Worm (Caenorhabditis elegans) whole organism, L2 larva: ENCODE results near the gene M28.10.

ENCODE experiments used
- C34F6.9 ChIP-seq: fragments of 150-350 bp; optimal IDR thresholded peaks from 2 replicates; lab custom pipeline; 2014; ENCODE audit warnings: missing biosample characterization, missing genetic modification characterization
- F13H6.1 ChIP-seq: sonication (generic microtip); optimal IDR thresholded peaks from 2 replicates; lab custom pipeline; 2016; ENCODE audit warnings: missing genetic modification characterization, missing compliant biosample characterization
- R02D3.7 ChIP-seq: fragments of 150-350 bp; optimal IDR thresholded peaks from 2 replicates; lab custom pipeline; 2014; ENCODE audit warnings: missing biosample characterization, missing genetic modification characterization
- Y55F3AM.14 ChIP-seq: fragments of 200-800 bp; sonication (Bioruptor generic); optimal IDR thresholded peaks from 2 replicates; lab custom pipeline; 2018; ENCODE audit warnings: mild to moderate bottlenecking, missing genetic modification characterization, missing compliant biosample characterization
- ZK546.5 ChIP-seq: sonication (generic microtip); optimal IDR thresholded peaks from 2 replicates; lab custom pipeline; 2017; ENCODE audit warnings: missing biosample characterization, missing genetic modification characterization
- alr-1 ChIP-seq: fragments of 150-350 bp; optimal IDR thresholded peaks from 2 replicates; lab custom pipeline; 2014; ENCODE audit warnings: missing biosample characterization, missing genetic modification characterization
- aly-2 ChIP-seq: fragments of 150-350 bp; optimal IDR thresholded peaks from 2 replicates; lab custom pipeline; 2014; ENCODE audit warnings: missing biosample characterization, missing genetic modification characterization
- ama-1 ChIP-seq: fragments of 150-350 bp; optimal IDR thresholded peaks from 2 replicates; lab custom pipeline; 2018; ENCODE audit warnings: inconsistent platforms
- blmp-1 ChIP-seq: sonication (generic microtip); optimal IDR thresholded peaks from 2 replicates; lab custom pipeline; 2017; ENCODE audit warnings: missing genetic modification characterization, mild to moderate bottlenecking, missing compliant biosample characterization, antibody characterized with exemption, moderate library complexity; ENCODE audit not compliant: insufficient read depth
- ceh-82 ChIP-seq: fragments of 150-350 bp; optimal IDR thresholded peaks from 2 replicates; lab custom pipeline; 2014; ENCODE audit warnings: missing biosample characterization, missing genetic modification characterization
- crh-2 ChIP-seq: sonication (generic microtip); optimal IDR thresholded peaks from 2 replicates; lab custom pipeline; 2017; ENCODE audit warnings: missing biosample characterization, missing genetic modification characterization
- dmd-4 ChIP-seq: sonication (generic microtip); optimal IDR thresholded peaks from 2 replicates; lab custom pipeline; 2017; ENCODE audit warnings: missing biosample characterization, missing genetic modification characterization
- elt-1 ChIP-seq: fragments of 150-350 bp; optimal IDR thresholded peaks from 2 replicates; lab custom pipeline; 2014; ENCODE audit warnings: missing biosample characterization, missing genetic modification characterization
- fos-1 ChIP-seq: fragments of 150-350 bp; optimal IDR thresholded peaks from 2 replicates; lab custom pipeline; 2014; ENCODE audit warnings: missing biosample characterization, missing genetic modification characterization
- lin-11 ChIP-seq: fragments of 150-350 bp; sonication (generic microtip); optimal IDR thresholded peaks from 2 replicates; lab custom pipeline; 2014; ENCODE audit warnings: missing biosample characterization, missing genetic modification characterization, inconsistent platforms, mixed read lengths
- lin-39 ChIP-seq: fragments of 150-350 bp; optimal IDR thresholded peaks from 2 replicates; lab custom pipeline; 2014; ENCODE audit warnings: missing biosample characterization, missing genetic modification reagents, missing genetic modification characterization
- lsy-2 ChIP-seq, 2 experiments: fragments of 150-350 bp in 1 of 2; sonication (generic microtip) in 1 of 2; optimal IDR thresholded peaks; 2 replicates each; lab custom pipeline; 2014 to 2017; ENCODE audit warnings: missing biosample characterization in 2 of 2, missing genetic modification characterization in 2 of 2
- mbf-1 ChIP-seq: sonication (generic microtip); optimal IDR thresholded peaks from 2 replicates; lab custom pipeline; 2017; ENCODE audit warnings: missing biosample characterization, missing genetic modification characterization
- mdl-1 ChIP-seq, 2 experiments: fragments of 150-350 bp in 1 of 2; sonication (generic microtip) in 1 of 2; optimal IDR thresholded peaks; 2 replicates each; lab custom pipeline; 2017; ENCODE audit warnings: missing biosample characterization in 2 of 2, missing genetic modification characterization in 2 of 2
- nhr-12 ChIP-seq: fragments of 150-350 bp; optimal IDR thresholded peaks from 2 replicates; lab custom pipeline; 2014; ENCODE audit warnings: missing biosample characterization, missing genetic modification characterization
- nhr-129 ChIP-seq: fragments of 150-350 bp; optimal IDR thresholded peaks from 2 replicates; lab custom pipeline; 2014; ENCODE audit warnings: missing biosample characterization, missing genetic modification characterization
- nhr-237 ChIP-seq: fragments of 150-350 bp; optimal IDR thresholded peaks from 2 replicates; lab custom pipeline; 2014; ENCODE audit warnings: missing biosample characterization, missing genetic modification characterization
- nhr-25 ChIP-seq: fragments of 150-350 bp; sonication (generic microtip); optimal IDR thresholded peaks from 3 replicates; lab custom pipeline; 2014; ENCODE audit warnings: missing biosample characterization, missing genetic modification characterization
- nhr-6 ChIP-seq: fragments of 150-350 bp; optimal IDR thresholded peaks from 2 replicates; lab custom pipeline; 2014; ENCODE audit warnings: missing biosample characterization, missing genetic modification characterization
- peb-1 ChIP-seq: fragments of 150-350 bp; optimal IDR thresholded peaks from 2 replicates; lab custom pipeline; 2014; ENCODE audit warnings: missing biosample characterization, missing genetic modification characterization
- skn-1 ChIP-seq: sonication (generic microtip); optimal IDR thresholded peaks from 2 replicates; lab custom pipeline; 2017; ENCODE audit warnings: missing biosample characterization, missing genetic modification characterization
- sma-3 ChIP-seq: sonication (generic microtip); optimal IDR thresholded peaks from 2 replicates; lab custom pipeline; 2016; ENCODE audit warnings: missing genetic modification reagents, missing genetic modification characterization, missing compliant biosample characterization
- sma-9 ChIP-seq, 2 experiments: fragments of 150-350 bp in 1 of 2; sonication (generic microtip) in 1 of 2; optimal IDR thresholded peaks; 2 replicates each; lab custom pipeline; 2014 to 2016; ENCODE audit warnings: missing genetic modification characterization in 2 of 2, mild to moderate bottlenecking in 1 of 2, missing biosample characterization in 1 of 2, missing compliant biosample characterization in 1 of 2, missing genetic modification reagents in 1 of 2, moderate library complexity in 1 of 2
- snpc-4 ChIP-seq: fragments of 150-350 bp; optimal IDR thresholded peaks from 2 replicates; lab custom pipeline; 2014; ENCODE audit warnings: missing biosample characterization, missing genetic modification characterization
- unc-55 ChIP-seq: fragments of 150-350 bp; sonication (generic microtip); optimal IDR thresholded peaks from 3 replicates; lab custom pipeline; 2014; ENCODE audit warnings: missing biosample characterization, missing genetic modification reagents, missing genetic modification characterization
- zag-1 ChIP-seq: fragments of 150-350 bp; optimal IDR thresholded peaks from 2 replicates; lab custom pipeline; 2014; ENCODE audit warnings: missing biosample characterization, missing genetic modification characterization
- ztf-11 ChIP-seq: sonication (generic microtip); optimal IDR thresholded peaks from 2 replicates; lab custom pipeline; 2017; ENCODE audit warnings: missing biosample characterization, missing genetic modification characterization
- ztf-4 ChIP-seq: fragments of 150-350 bp; optimal IDR thresholded peaks from 2 replicates; lab custom pipeline; 2014; ENCODE audit warnings: missing biosample characterization, missing genetic modification characterization

M28.10 gene

DNA sequence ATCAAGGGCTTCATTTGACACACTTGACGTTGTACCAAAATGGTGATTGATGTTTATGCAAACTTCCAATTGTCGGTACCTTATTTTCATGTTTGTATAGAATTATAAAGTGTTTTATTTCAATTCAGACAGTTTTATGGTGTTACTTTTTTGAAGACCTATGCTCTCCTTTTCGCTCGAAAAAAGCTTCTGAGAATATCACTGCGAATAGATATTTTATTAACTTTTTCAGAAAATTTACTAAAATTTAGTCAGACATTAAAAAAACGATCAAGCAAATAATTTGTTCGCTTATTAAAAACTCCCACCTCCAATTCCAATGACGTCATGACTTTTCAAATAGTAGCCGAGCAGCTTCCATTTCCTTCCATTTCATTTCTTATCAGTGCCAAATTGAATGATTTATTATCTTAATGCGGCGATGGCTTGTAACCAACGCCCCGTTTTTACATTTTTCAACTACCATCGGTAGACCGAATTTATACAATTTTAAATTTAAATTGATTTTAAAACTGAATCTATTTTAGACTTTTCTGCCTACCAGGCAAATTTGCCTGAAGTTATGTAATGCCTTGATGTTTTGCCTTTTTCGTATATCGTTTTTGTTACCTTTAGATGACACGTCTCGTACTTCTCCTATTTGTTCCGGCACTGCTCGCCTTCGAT, at the start of gene M28.10:
TSS of gene M28.10 (plus strand) at position 616 of the 666 bp plus-strand sequence.
- TF ChIP-seq F13H6.1 (tag; lab: Kevin White, UChicago) (no peak), lin-39 (tag; lab: Kevin White, UChicago) (no peak), nhr-6 (tag; lab: Kevin White, UChicago) (no peak), elt-1 (tag; lab: Kevin White, UChicago) (no peak), fos-1 (tag; lab: Kevin White, UChicago) (peak; percentile 1), ama-1 (lab: Kevin White, UChicago) (no peak), ztf-11 (tag; lab: Kevin White, UChicago) (no peak), ZK546.5 (tag; lab: Kevin White, UChicago) (no peak)

DNA sequence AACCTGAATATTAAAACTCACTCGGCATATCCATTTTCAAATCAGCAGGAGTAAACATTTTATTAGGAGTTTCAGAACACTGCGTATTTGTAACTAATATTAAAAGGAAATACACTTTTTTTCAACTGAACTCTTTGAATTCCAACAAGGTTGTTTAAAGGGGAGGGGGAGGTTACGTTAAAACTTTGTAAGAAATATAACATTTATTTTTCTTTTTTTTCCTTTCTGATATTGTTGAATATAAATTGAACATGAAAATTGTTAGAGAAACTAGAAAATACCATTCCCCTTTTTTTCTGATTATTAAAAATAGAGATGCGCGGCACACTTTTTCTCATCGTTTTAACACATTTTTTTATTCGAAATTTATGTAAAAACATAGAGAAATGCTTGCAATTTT, 49.3 kb upstream of the M28.10 start, which contains the start of gene C14A4.8:
TSS of gene C14A4.8 (minus strand) at position 101 of the 400 bp plus-strand sequence.
- TF ChIP-seq lin-11 (no peak), nhr-25 (tag; lab: Kevin White, UChicago) (no peak), sma-3 (GFP tag; lab: Kevin White, UChicago) (no peak), mdl-1 (tag; optimal IDR thresholded peaks at IDR 0.05; lab: Kevin White, UChicago) (no peak)

DNA sequence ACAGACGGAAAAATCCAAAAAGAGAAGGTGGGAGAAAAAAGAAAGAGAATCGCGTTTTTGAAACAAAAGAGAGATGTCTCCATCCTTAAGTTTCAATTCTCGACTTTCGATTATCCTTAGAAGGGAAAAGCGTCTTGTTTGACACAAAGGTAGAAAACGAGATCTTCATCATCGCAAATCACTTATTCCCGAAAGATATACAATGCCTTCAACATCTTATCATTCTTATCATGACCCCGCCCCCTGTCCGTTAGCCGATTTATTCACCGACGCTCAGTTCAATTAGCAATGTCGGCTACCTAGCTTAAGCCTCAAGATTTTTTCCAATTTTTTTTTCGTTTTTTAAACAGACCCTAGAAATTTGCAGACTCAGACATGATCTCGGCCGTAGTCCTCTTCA, 48.3 kb upstream of the M28.10 start, which contains the start of gene C14A4.9:
TSS of gene C14A4.9 (plus strand) at position 368 of the 400 bp plus-strand sequence.
- no peak for TF ChIP-seq skn-1 (tag; lab: Kevin White, UChicago)
- TF ChIP-seq snpc-4: no peak
- peak; percentile 26 for TF ChIP-seq blmp-1
- no peak for TF ChIP-seq zag-1

DNA sequence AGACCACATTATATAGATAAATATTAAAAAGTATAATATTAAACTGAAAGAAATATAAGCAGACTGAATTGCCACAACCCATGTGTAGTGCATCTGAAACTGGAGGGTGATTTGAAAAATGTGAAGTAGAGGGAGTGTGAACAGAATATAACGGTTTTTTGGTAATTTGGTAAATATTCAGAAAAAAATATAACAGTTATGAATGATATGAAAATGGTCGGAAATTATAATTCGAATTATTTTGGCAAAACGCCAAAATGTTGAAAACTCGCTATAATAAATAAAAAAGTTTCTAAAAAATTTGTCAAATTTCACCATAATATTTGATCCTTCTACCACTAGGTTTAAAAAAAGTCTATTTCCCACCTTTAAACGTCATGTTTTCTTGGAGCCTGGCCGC, 45.1 kb upstream of the M28.10 start, which contains the start of gene srv-2:
TSS of gene srv-2 (minus strand) at position 101 of the 400 bp plus-strand sequence.
- TF ChIP-seq mbf-1 (no peak), nhr-129 (no peak)

DNA sequence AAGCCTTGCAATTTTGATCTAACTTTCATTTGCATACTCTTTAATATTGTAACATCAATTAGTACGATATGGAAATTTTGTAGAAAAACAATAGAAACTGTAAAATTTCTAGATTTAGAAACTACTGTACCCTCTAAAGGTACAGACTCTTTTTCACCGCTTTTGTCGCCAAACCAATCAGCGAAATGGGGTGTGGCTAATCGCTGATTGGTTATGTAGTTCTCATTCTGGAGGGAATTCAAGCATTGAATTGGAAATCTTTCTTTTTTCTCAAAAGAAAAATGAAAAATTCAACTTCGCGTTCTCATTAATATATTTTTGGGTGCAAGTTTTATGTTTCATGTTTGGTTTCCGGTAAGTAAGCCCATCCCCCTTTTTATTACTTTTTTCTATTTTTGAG, 43.8 kb upstream of the M28.10 start:
- TF ChIP-seq ztf-4 (no peak), mbf-1 (no peak), R02D3.7 (tag; lab: Kevin White, UChicago) (no peak), nhr-25 (tag; lab: Kevin White, UChicago) (no peak)

DNA sequence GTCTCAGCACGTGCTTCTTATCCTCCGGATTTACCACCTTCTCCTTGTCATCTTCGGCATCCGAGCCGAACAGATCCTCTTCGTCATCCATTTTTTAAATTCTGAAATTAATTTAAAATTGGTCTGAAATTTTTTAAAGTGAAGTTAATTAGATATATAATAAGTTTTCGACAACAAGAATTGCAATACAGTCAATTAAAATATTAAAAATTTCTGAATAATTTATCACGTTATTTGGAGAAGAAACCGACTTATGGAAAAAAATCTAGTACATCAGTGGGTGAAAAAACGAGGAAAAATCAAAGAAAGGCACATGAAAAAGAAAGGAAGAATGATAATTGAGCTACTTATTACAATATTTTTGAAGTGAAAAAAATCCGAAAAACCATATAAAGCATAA, 41.8 kb upstream of the M28.10 start, which contains the start of gene taf-13:
TSS of gene taf-13 (minus strand) at position 101 of the 400 bp plus-strand sequence.
- TF ChIP-seq dmd-4: no peak
- TF ChIP-seq aly-2 (tag; lab: Kevin White, UChicago): no peak
- TF ChIP-seq nhr-12 (tag; lab: Kevin White, UChicago): no peak
- no peak for TF ChIP-seq ceh-82
- TF ChIP-seq snpc-4: no peak
- TF ChIP-seq crh-2 (tag; lab: Kevin White, UChicago): no peak
- no peak for TF ChIP-seq sma-9 (GFP tag; optimal IDR thresholded peaks at IDR 0.05; lab: Kevin White, UChicago)
- no peak for TF ChIP-seq sma-9 (tag; optimal IDR thresholded peaks at IDR 0.05; lab: Kevin White, UChicago)
- TF ChIP-seq nhr-237 (tag; lab: Kevin White, UChicago): no peak
- no peak for TF ChIP-seq Y55F3AM.14 (GFP tag; lab: Kevin White, UChicago)

DNA sequence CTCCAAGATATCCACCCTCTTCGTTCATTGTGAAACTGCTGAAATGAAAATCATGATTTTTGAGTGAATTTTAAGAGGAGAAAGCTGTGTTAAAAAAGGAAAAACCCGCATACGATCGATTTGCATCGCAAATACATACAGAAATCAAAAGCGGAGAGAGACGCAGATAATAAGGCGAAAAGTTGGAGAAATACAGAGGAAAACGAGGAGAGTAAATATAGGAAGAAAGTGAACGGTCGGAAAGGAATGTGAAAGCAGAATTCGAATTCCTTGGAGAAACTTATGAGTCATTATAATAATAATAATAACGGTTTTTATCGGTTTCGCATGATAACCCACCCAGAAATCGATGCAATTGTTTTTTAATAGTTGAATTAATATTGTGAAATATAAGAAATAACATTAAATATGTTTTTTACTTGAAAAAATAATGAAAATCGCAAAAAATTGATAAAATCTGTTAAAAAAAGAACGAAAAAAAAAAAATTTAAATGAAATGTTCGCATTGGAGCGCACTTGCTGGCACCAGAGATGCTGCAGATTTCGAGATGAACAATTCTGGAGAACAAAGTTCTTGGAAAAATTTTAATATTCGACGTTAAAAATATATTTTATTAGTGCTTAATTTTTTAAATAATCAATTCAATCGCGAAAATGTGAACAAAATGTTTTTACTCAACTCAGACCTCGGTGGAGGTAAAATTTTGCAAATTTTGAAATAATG, 39.9 kb upstream of the M28.10 start, which contains the start of gene ccm-3:
TSS of gene ccm-3 (minus strand) at position 38 of the 724 bp plus-strand sequence.
- TF ChIP-seq fos-1 (tag; lab: Kevin White, UChicago): peak; percentile 63
- peak; percentile 52 for TF ChIP-seq C34F6.9 (tag; lab: Kevin White, UChicago)
- no peak for TF ChIP-seq lin-11
- TF ChIP-seq unc-55 (GFP tag; lab: Kevin White, UChicago): peak; percentile 76
- no peak for TF ChIP-seq lin-39 (tag; lab: Kevin White, UChicago)
- TF ChIP-seq F13H6.1 (tag; lab: Kevin White, UChicago): no peak
- TF ChIP-seq lsy-2 (tag; optimal IDR thresholded peaks at IDR 0.05; lab: Kevin White, UChicago): peak in 1 of 2 experiments; percentile 58
- no peak for TF ChIP-seq peb-1 (tag; lab: Kevin White, UChicago)
- no peak for TF ChIP-seq ceh-82
- no peak for TF ChIP-seq alr-1
- no peak for TF ChIP-seq nhr-237 (tag; lab: Kevin White, UChicago)
- peak; percentile 61 for TF ChIP-seq blmp-1
